Fruit fly (Drosophila melanogaster) S2 (cell line): ENCODE results near the gene CG14143.

Experiments
- CG8478 ChIP-seq: fragments of >200 bp; optimal IDR thresholded peaks from 2 replicates; lab custom pipeline; 2018
- CTCF ChIP-seq, 2 experiments: fragments of >200 bp; optimal IDR thresholded peaks; 2 replicates each; lab custom pipeline; 2018

- TF ChIP-seq CTCF (optimal IDR thresholded peaks at IDR 0.05; lab: Kevin White, UChicago) (no peak), CG8478 (no peak)
Observed at dm6 chr3L:11148478-11149251, 13.9 kb downstream of the CG14143 start.
